Fruit fly (Drosophila melanogaster) whole organism, embryonic: ENCODE measurements around the gene CG11596.

Experiments
- Asciz ChIP-seq: fragments of 200-800 bp; sonication (Bioruptor generic); optimal IDR thresholded peaks from 2 replicates; lab custom pipeline; 2017; ENCODE audit warnings: missing biosample characterization, mild to moderate bottlenecking, missing genetic modification characterization, missing genetic modification reagents
- CG1024 ChIP-seq: fragments of 200-800 bp; sonication (Bioruptor generic); IDR thresholded peaks from 2 replicates; pipeline ENCODE4 v1.3.6; 2022; ENCODE audit warnings: missing biosample characterization, missing genetic modification characterization
- CG10543 ChIP-seq: fragments of 200-800 bp; sonication (Bioruptor generic); optimal IDR thresholded peaks from 3 replicates; lab custom pipeline; 2017; ENCODE audit warnings: missing biosample characterization, mild to moderate bottlenecking, missing genetic modification characterization, moderate library complexity
- CG10565 ChIP-seq: fragments of 200-800 bp; sonication (Bioruptor generic); optimal IDR thresholded peaks from 3 replicates; lab custom pipeline; 2016; ENCODE audit warnings: missing biosample characterization, mild to moderate bottlenecking, missing genetic modification characterization
- CG12155 ChIP-seq: fragments of 200-800 bp; sonication (Bioruptor generic); optimal IDR thresholded peaks from 3 replicates; lab custom pipeline; 2016; ENCODE audit warnings: missing biosample characterization, missing genetic modification characterization
- CG14014 ChIP-seq: fragments of 200-800 bp; sonication (Bioruptor generic); IDR thresholded peaks from 2 replicates; pipeline ENCODE4 v1.3.6; 2022; ENCODE audit warnings: missing biosample characterization, missing genetic modification characterization
- CG1529 ChIP-seq: fragments of 200-800 bp; sonication (Bioruptor generic); optimal IDR thresholded peaks from 3 replicates; lab custom pipeline; 2018; ENCODE audit warnings: missing biosample characterization, missing genetic modification characterization
- CG16815 ChIP-seq: fragments of 200-800 bp; sonication (Bioruptor generic); optimal IDR thresholded peaks from 3 replicates; lab custom pipeline; 2017; ENCODE audit warnings: missing biosample characterization, mild to moderate bottlenecking, missing genetic modification characterization
- CG18011 ChIP-seq: fragments of 200-800 bp; sonication (Bioruptor generic); optimal IDR thresholded peaks from 2 replicates; lab custom pipeline; 2017; ENCODE audit warnings: missing biosample characterization, missing genetic modification characterization, mild to moderate bottlenecking, moderate library complexity, missing genotype
- CG3065 ChIP-seq: fragments of 200-800 bp; sonication (Bioruptor generic); optimal IDR thresholded peaks from 2 replicates; lab custom pipeline; 2016; ENCODE audit warnings: missing biosample characterization, missing genetic modification characterization
- CG33557 ChIP-seq: fragments of 200-800 bp; sonication (Bioruptor generic); optimal IDR thresholded peaks from 2 replicates; lab custom pipeline; 2019; ENCODE audit warnings: missing biosample characterization, mild to moderate bottlenecking, missing genetic modification characterization, moderate library complexity
- CG3407 ChIP-seq: fragments of 200-800 bp; sonication (Bioruptor generic); optimal IDR thresholded peaks from 2 replicates; lab custom pipeline; 2018; ENCODE audit warnings: missing biosample characterization, mild to moderate bottlenecking, missing genetic modification characterization
- CG3847 ChIP-seq: fragments of 200-800 bp; sonication (Bioruptor generic); IDR thresholded peaks from 2 replicates; pipeline ENCODE4 v1.3.6; 2022; ENCODE audit warnings: missing biosample characterization, missing genetic modification characterization
- CG4424 ChIP-seq: fragments of 200-800 bp; sonication (Bioruptor generic); optimal IDR thresholded peaks from 3 replicates; lab custom pipeline; 2016; ENCODE audit warnings: missing biosample characterization, missing genetic modification characterization
- CG4820 ChIP-seq: fragments of 200-800 bp; sonication (Bioruptor generic); optimal IDR thresholded peaks from 3 replicates; lab custom pipeline; 2016; ENCODE audit warnings: missing biosample characterization, missing genetic modification characterization
- CG6683 ChIP-seq: fragments of 200-800 bp; sonication (Bioruptor generic); optimal IDR thresholded peaks from 2 replicates; lab custom pipeline; 2017; ENCODE audit warnings: missing biosample characterization, mild to moderate bottlenecking, missing genetic modification characterization, missing genetic modification reagents
- CG6791 ChIP-seq: fragments of 200-800 bp; sonication (Bioruptor generic); IDR thresholded peaks from 3 replicates; pipeline ENCODE4 v1.3.6; 2022; ENCODE audit warnings: missing biosample characterization, missing genetic modification characterization; ENCODE audit not compliant: partially characterized antibody
- CG7556 ChIP-seq: fragments of 200-800 bp; sonication (Bioruptor generic); optimal IDR thresholded peaks from 2 replicates; lab custom pipeline; 2017; ENCODE audit warnings: missing biosample characterization, mild to moderate bottlenecking, missing genetic modification characterization
- CG7745 ChIP-seq: fragments of 200-800 bp; sonication (Bioruptor generic); optimal IDR thresholded peaks from 2 replicates; lab custom pipeline; 2018; ENCODE audit warnings: missing biosample characterization, mild to moderate bottlenecking, missing genetic modification characterization, moderate library complexity
- CG7786 ChIP-seq: fragments of 200-800 bp; sonication (Bioruptor generic); optimal IDR thresholded peaks from 2 replicates; lab custom pipeline; 2016; ENCODE audit warnings: missing biosample characterization, missing genetic modification characterization
- Dbx ChIP-seq: fragments of 200-800 bp; sonication (Bioruptor generic); IDR thresholded peaks from 3 replicates; pipeline ENCODE4 v1.3.6; 2022; ENCODE audit warnings: missing biosample characterization, missing genetic modification characterization
- Drgx ChIP-seq: fragments of 200-800 bp; sonication (Bioruptor generic); IDR thresholded peaks from 2 replicates; pipeline ENCODE4 v1.3.6; 2022; ENCODE audit warnings: missing biosample characterization, missing genetic modification characterization
- E2f2 ChIP-seq: fragments of 200-800 bp; sonication (Bioruptor generic); IDR thresholded peaks from 2 replicates; pipeline ENCODE4 v1.3.6; 2022; ENCODE audit warnings: missing biosample characterization, missing genetic modification characterization
- Gsc ChIP-seq: fragments of 200-800 bp; sonication (Bioruptor generic); IDR thresholded peaks from 2 replicates; pipeline ENCODE4 v1.3.6; 2022; ENCODE audit warnings: missing biosample characterization, missing genetic modification characterization
- Hr3 ChIP-seq: fragments of 200-800 bp; sonication (Bioruptor generic); optimal IDR thresholded peaks from 3 replicates; lab custom pipeline; 2016; ENCODE audit warnings: missing biosample characterization, missing genetic modification characterization
- PHDP ChIP-seq: fragments of 200-800 bp; sonication (Bioruptor generic); optimal IDR thresholded peaks from 3 replicates; lab custom pipeline; 2018; ENCODE audit warnings: missing biosample characterization, mild to moderate bottlenecking, missing genetic modification characterization, moderate library complexity
- Sin3A ChIP-seq: fragments of >200 bp; optimal IDR thresholded peaks from 2 replicates; lab custom pipeline; 2018
- Stat92E ChIP-seq, 3 experiments: fragments of >200 bp in 2 of 3; fragments of 200-800 bp in 1 of 3; sonication (Bioruptor generic) in 1 of 3; optimal IDR thresholded peaks; 2 replicates each; lab custom pipeline; 2017 to 2019; ENCODE audit warnings: missing biosample characterization in 3 of 3, missing genetic modification characterization in 3 of 3, mild to moderate bottlenecking in 1 of 3, moderate library complexity in 1 of 3
- amos ChIP-seq: fragments of 200-800 bp; sonication (Bioruptor generic); IDR thresholded peaks from 2 replicates; pipeline ENCODE4 v1.3.6; 2022; ENCODE audit warnings: missing biosample characterization, missing genetic modification characterization; ENCODE audit not compliant: partially characterized antibody
- bigmax ChIP-seq: fragments of 200-800 bp; sonication (Bioruptor generic); optimal IDR thresholded peaks from 2 replicates; lab custom pipeline; 2018; ENCODE audit warnings: missing biosample characterization, mild to moderate bottlenecking, missing genetic modification characterization
- crc ChIP-seq: fragments of 200-800 bp; sonication (Bioruptor generic); optimal IDR thresholded peaks from 2 replicates; lab custom pipeline; 2016; ENCODE audit warnings: missing biosample characterization, missing genetic modification characterization
- cwo ChIP-seq: fragments of 200-800 bp; sonication (Bioruptor generic); optimal IDR thresholded peaks from 3 replicates; lab custom pipeline; 2017; ENCODE audit warnings: missing biosample characterization, missing genetic modification characterization, mild to moderate bottlenecking, moderate library complexity, missing genetic modification reagents
- dimm ChIP-seq: fragments of 200-800 bp; sonication (Bioruptor generic); IDR thresholded peaks from 2 replicates; pipeline ENCODE4 v1.3.6; 2022; ENCODE audit warnings: missing biosample characterization, missing genetic modification characterization
- emc ChIP-seq: fragments of 200-800 bp; sonication (Bioruptor generic); optimal IDR thresholded peaks from 2 replicates; lab custom pipeline; 2016; ENCODE audit warnings: missing biosample characterization, missing genetic modification characterization
- fd102C ChIP-seq: fragments of 200-800 bp; sonication (Bioruptor generic); optimal IDR thresholded peaks from 2 replicates; lab custom pipeline; 2018; ENCODE audit warnings: missing biosample characterization, mild to moderate bottlenecking, missing genetic modification characterization, moderate library complexity
- gcm ChIP-seq: fragments of 200-800 bp; sonication (Bioruptor generic); optimal IDR thresholded peaks from 2 replicates; lab custom pipeline; 2019; ENCODE audit warnings: missing biosample characterization, mild to moderate bottlenecking, missing genetic modification characterization, moderate library complexity
- gfzf ChIP-seq: fragments of 200-800 bp; sonication (Bioruptor generic); optimal IDR thresholded peaks from 2 replicates; lab custom pipeline; 2016; ENCODE audit warnings: missing biosample characterization, mild to moderate bottlenecking, missing genetic modification characterization, moderate library complexity
- ind ChIP-seq: fragments of 200-800 bp; sonication (Bioruptor generic); optimal IDR thresholded peaks from 3 replicates; lab custom pipeline; 2016; ENCODE audit warnings: missing biosample characterization, missing genetic modification characterization
- jumu ChIP-seq: fragments of 200-800 bp; sonication (Bioruptor generic); optimal IDR thresholded peaks from 3 replicates; lab custom pipeline; 2016; ENCODE audit warnings: missing biosample characterization, missing genetic modification characterization
- odd ChIP-seq: fragments of 200-800 bp; sonication (Bioruptor generic); optimal IDR thresholded peaks from 2 replicates; lab custom pipeline; 2017; ENCODE audit warnings: missing biosample characterization, mild to moderate bottlenecking, missing genetic modification characterization
- pan ChIP-seq, 4 experiments: fragments of >200 bp in 3 of 4; fragments of 200-800 bp in 1 of 4; sonication (Bioruptor generic) in 1 of 4; optimal IDR thresholded peaks in 3 of 4; IDR thresholded peaks in 1 of 4; 2 replicates each; pipeline versions ENCODE4 v1.3.6 to Lab custom; 2017 to 2022; ENCODE audit warnings: missing biosample characterization in 2 of 4, missing genetic modification characterization in 2 of 4, mixed read lengths in 1 of 4
- pb ChIP-seq: fragments of 200-800 bp; sonication (Bioruptor generic); optimal IDR thresholded peaks from 3 replicates; lab custom pipeline; 2016; ENCODE audit warnings: missing biosample characterization, missing genetic modification characterization
- seq ChIP-seq: fragments of 200-800 bp; sonication (Bioruptor generic); IDR thresholded peaks from 2 replicates; pipeline ENCODE4 v1.3.6; 2022; ENCODE audit warnings: missing biosample characterization, missing genetic modification characterization
- shn ChIP-seq: fragments of 200-800 bp; sonication (Bioruptor generic); optimal IDR thresholded peaks from 3 replicates; lab custom pipeline; 2016; ENCODE audit warnings: missing biosample characterization, missing genetic modification characterization
- toy ChIP-seq: fragments of 200-800 bp; sonication (Bioruptor generic); IDR thresholded peaks from 2 replicates; pipeline ENCODE4 v1.3.6; 2022; ENCODE audit warnings: missing biosample characterization, missing genetic modification characterization
- trh ChIP-seq: fragments of 200-800 bp; sonication (Bioruptor generic); optimal IDR thresholded peaks from 2 replicates; lab custom pipeline; 2016; ENCODE audit warnings: missing biosample characterization, missing genetic modification characterization
- unc-4 ChIP-seq: fragments of 200-800 bp; sonication (Bioruptor generic); IDR thresholded peaks from 2 replicates; pipeline ENCODE4 v1.3.6; 2022; ENCODE audit warnings: missing biosample characterization, missing genetic modification characterization; ENCODE audit not compliant: partially characterized antibody
- wek ChIP-seq: fragments of 200-800 bp; sonication (Bioruptor generic); optimal IDR thresholded peaks from 3 replicates; lab custom pipeline; 2018; ENCODE audit warnings: missing biosample characterization, mild to moderate bottlenecking, missing genetic modification characterization, moderate library complexity
- zen2 ChIP-seq: fragments of 200-800 bp; sonication (Bioruptor generic); IDR thresholded peaks from 3 replicates; pipeline ENCODE4 v1.3.6; 2022; ENCODE audit warnings: missing biosample characterization, missing genetic modification characterization; ENCODE audit not compliant: partially characterized antibody

The CG11596 gene

dm6 chrX:1963591-1964216 is 36.2 kb downstream of the CG11596 start (continued):
- TF ChIP-seq CG7786 (peak; percentile 93), Hr3 (GFP tag; lab: Kevin White, UChicago) (peak; percentile 94), dimm (GFP tag; lab: Robert Waterston, UW) (peak; percentile 89), emc (GFP tag; lab: Kevin White, UChicago) (peak; percentile 85), cwo (GFP tag; lab: Kevin White, UChicago) (peak; percentile 87), CG1024 (peak; percentile 88), bigmax (GFP tag; lab: Kevin White, UChicago) (peak; percentile 37), wek (GFP tag; lab: Kevin White, UChicago) (peak; percentile 87), shn (peak; percentile 85), CG3847 (GFP tag; lab: Robert Waterston, UW) (peak; percentile 94), Drgx (GFP tag; lab: Robert Waterston, UW) (peak; percentile 97), jumu (peak; percentile 91), CG1529 (peak; percentile 91), Stat92E (GFP tag; optimal IDR thresholded peaks at IDR 0.05; lab: Kevin White, UChicago) (no peak), CG16815 (GFP tag; lab: Kevin White, UChicago) (peak; percentile 82), CG6683 (GFP tag; lab: Kevin White, UChicago) (peak; percentile 86), crc (GFP tag; lab: Kevin White, UChicago) (peak; percentile 78), Asciz (GFP tag; lab: Kevin White, UChicago) (peak; percentile 89), CG33557 (GFP tag; lab: Kevin White, UChicago) (peak; percentile 13), CG7745 (no peak), odd (GFP tag; lab: Kevin White, UChicago) (peak; percentile 91), trh (peak; percentile 73), zen2 (GFP tag; lab: Robert Waterston, UW) (no peak), Sin3A (no peak), gfzf (GFP tag; lab: Kevin White, UChicago) (no peak), Gsc (GFP tag; lab: Robert Waterston, UW) (peak; percentile 90), CG4424 (GFP tag; lab: Kevin White, UChicago) (peak; percentile 93), fd102C (no peak), seq (peak; percentile 93), gcm (GFP tag; lab: Kevin White, UChicago) (peak; percentile 80), CG14014 (GFP tag; lab: Robert Waterston, UW) (peak; percentile 95), CG6791 (no peak), Dbx (GFP tag; lab: Robert Waterston, UW) (peak; percentile 90), ind (GFP tag; lab: Kevin White, UChicago) (peak; percentile 97), unc-4 (no peak), CG10565 (GFP tag; lab: Kevin White, UChicago) (peak; percentile 53), amos (GFP tag; lab: Robert Waterston, UW) (no peak), CG10543 (GFP tag; lab: Kevin White, UChicago) (peak; percentile 97), pb (GFP tag; lab: Kevin White, UChicago) (peak; percentile 87), CG7556 (peak; percentile 92), CG12155 (peak; percentile 84), PHDP (tag; lab: Kevin White, UChicago) (peak; percentile 93), pan (optimal IDR thresholded peaks at IDR 0.05; lab: Kevin White, UChicago) (no peak), pan (GFP tag; optimal IDR thresholded peaks at IDR 0.05 in 1 of 2, IDR thresholded peaks at IDR 0.05 in 1 of 2) (peak in 1 of 2 experiments; percentile 97), E2f2 (GFP tag; lab: Robert Waterston, UW) (peak; percentile 75), toy (GFP tag; lab: Robert Waterston, UW) (peak; percentile 86), CG4820 (GFP tag; lab: Kevin White, UChicago) (peak; percentile 91), CG18011 (peak; percentile 72), CG3407 (GFP tag; lab: Kevin White, UChicago) (peak; percentile 89), CG3065 (peak; percentile 78)
